Fruit fly (Drosophila melanogaster) whole organism, embryonic: ENCODE data around the gene CG14515.
A peak's percentile ranks its signal among the peaks of the same experiment; 100 is the strongest.

Experiments
- Blimp-1 ChIP-seq: fragments of 200-800 bp; sonication (Bioruptor generic); optimal IDR thresholded peaks from 3 replicates; lab custom pipeline; 2018; ENCODE audit warnings: missing biosample characterization, missing genetic modification characterization, mild to moderate bottlenecking, moderate library complexity, missing genetic modification reagents
- C15 ChIP-seq: fragments of 200-800 bp; sonication (Bioruptor generic); IDR thresholded peaks from 3 replicates; pipeline ENCODE4 v1.3.6; 2022; ENCODE audit warnings: missing biosample characterization, missing genetic modification characterization
- CG10321 ChIP-seq: fragments of 200-800 bp; sonication (Bioruptor generic); IDR thresholded peaks from 2 replicates; pipeline ENCODE4 v1.3.6; 2022; ENCODE audit warnings: missing biosample characterization, missing genetic modification characterization
- CG10979 ChIP-seq: fragments of 200-800 bp; sonication (Bioruptor generic); optimal IDR thresholded peaks from 2 replicates; lab custom pipeline; 2018; ENCODE audit warnings: missing biosample characterization, mild to moderate bottlenecking, missing genetic modification characterization, moderate library complexity
- CG11695 ChIP-seq: fragments of 200-800 bp; sonication (Bioruptor generic); IDR thresholded peaks from 3 replicates; pipeline ENCODE4 v1.3.6; 2022; ENCODE audit warnings: missing biosample characterization, missing genetic modification characterization
- CG11696 ChIP-seq: fragments of 200-800 bp; sonication (Bioruptor generic); IDR thresholded peaks from 2 replicates; pipeline ENCODE4 v1.3.6; 2022; ENCODE audit warnings: missing biosample characterization, missing genetic modification characterization
- CG12391 ChIP-seq: fragments of 200-800 bp; sonication (Bioruptor generic); optimal IDR thresholded peaks from 3 replicates; lab custom pipeline; 2018; ENCODE audit warnings: missing biosample characterization, mild to moderate bottlenecking, missing genetic modification characterization, moderate library complexity
- CG13296 ChIP-seq: fragments of 200-800 bp; sonication (Bioruptor generic); optimal IDR thresholded peaks from 3 replicates; lab custom pipeline; 2018; ENCODE audit warnings: missing biosample characterization, mild to moderate bottlenecking, missing genetic modification characterization
- CG15011 ChIP-seq: fragments of 200-800 bp; sonication (Bioruptor generic); optimal IDR thresholded peaks from 3 replicates; lab custom pipeline; 2018; ENCODE audit warnings: missing biosample characterization, mild to moderate bottlenecking, missing genetic modification characterization
- CG1603 ChIP-seq: fragments of 200-800 bp; sonication (Bioruptor generic); optimal IDR thresholded peaks from 2 replicates; lab custom pipeline; 2019; ENCODE audit warnings: missing biosample characterization, mild to moderate bottlenecking, missing genetic modification characterization, moderate library complexity
- CG1647 ChIP-seq: fragments of 200-800 bp; sonication (Bioruptor generic); optimal IDR thresholded peaks from 3 replicates; lab custom pipeline; 2016; ENCODE audit warnings: missing biosample characterization, missing genetic modification characterization
- CG17328 ChIP-seq: fragments of 200-800 bp; sonication (Bioruptor generic); IDR thresholded peaks from 2 replicates; pipeline ENCODE4 v1.3.6; 2022; ENCODE audit warnings: missing biosample characterization, missing genetic modification characterization
- CG17802 ChIP-seq: fragments of 200-800 bp; sonication (Bioruptor generic); optimal IDR thresholded peaks from 2 replicates; lab custom pipeline; 2018; ENCODE audit warnings: missing biosample characterization, mild to moderate bottlenecking, missing genetic modification characterization, moderate library complexity
- CG18262 ChIP-seq: fragments of 200-800 bp; optimal IDR thresholded peaks from 3 replicates; lab custom pipeline; 2019; ENCODE audit warnings: missing biosample characterization, mild to moderate bottlenecking, missing genetic modification characterization, moderate library complexity
- CG18764 ChIP-seq: fragments of 200-800 bp; sonication (Bioruptor generic); optimal IDR thresholded peaks from 3 replicates; lab custom pipeline; 2016; ENCODE audit warnings: missing biosample characterization, missing genetic modification characterization
- CG2116 ChIP-seq: fragments of 200-800 bp; sonication (Bioruptor generic); optimal IDR thresholded peaks from 3 replicates; lab custom pipeline; 2018; ENCODE audit warnings: missing biosample characterization, mild to moderate bottlenecking, missing genetic modification characterization
- CG2120 ChIP-seq: fragments of 200-800 bp; sonication (Bioruptor generic); optimal IDR thresholded peaks from 3 replicates; lab custom pipeline; 2016; ENCODE audit warnings: missing biosample characterization, missing genetic modification characterization
- CG3163 ChIP-seq: fragments of 200-800 bp; sonication (Bioruptor generic); optimal IDR thresholded peaks from 3 replicates; lab custom pipeline; 2016; ENCODE audit warnings: missing biosample characterization, missing genetic modification characterization
- CG32767 ChIP-seq: fragments of 200-800 bp; sonication (Bioruptor generic); IDR thresholded peaks from 2 replicates; pipeline ENCODE4 v1.3.6; 2022; ENCODE audit warnings: missing biosample characterization, missing genetic modification characterization
- CG3838 ChIP-seq: fragments of 200-800 bp; sonication (Bioruptor generic); optimal IDR thresholded peaks from 3 replicates; lab custom pipeline; 2016; ENCODE audit warnings: missing biosample characterization, missing genetic modification characterization
- CG3847 ChIP-seq: fragments of 200-800 bp; sonication (Bioruptor generic); IDR thresholded peaks from 2 replicates; pipeline ENCODE4 v1.3.6; 2022; ENCODE audit warnings: missing biosample characterization, missing genetic modification characterization
- CG4730 ChIP-seq: fragments of 200-800 bp; sonication (Bioruptor generic); IDR thresholded peaks from 2 replicates; pipeline ENCODE4 v1.3.6; 2022; ENCODE audit warnings: missing biosample characterization, missing genetic modification characterization
- CG7556 ChIP-seq: fragments of 200-800 bp; sonication (Bioruptor generic); optimal IDR thresholded peaks from 2 replicates; lab custom pipeline; 2017; ENCODE audit warnings: missing biosample characterization, mild to moderate bottlenecking, missing genetic modification characterization
- CG7839 ChIP-seq: fragments of 200-800 bp; sonication (Bioruptor generic); optimal IDR thresholded peaks from 3 replicates; lab custom pipeline; 2018; ENCODE audit warnings: missing biosample characterization, mild to moderate bottlenecking, missing genetic modification characterization, moderate library complexity
- D19A ChIP-seq: fragments of 200-800 bp; optimal IDR thresholded peaks from 3 replicates; lab custom pipeline; 2019; ENCODE audit warnings: missing biosample characterization, mild to moderate bottlenecking, missing genetic modification characterization, moderate library complexity
- Hr78 ChIP-seq, 2 experiments: fragments of 200-800 bp in 1 of 2; fragments of >200 bp in 1 of 2; sonication (Bioruptor generic) in 1 of 2; optimal IDR thresholded peaks; 2 replicates each; lab custom pipeline; 2017 to 2019; ENCODE audit warnings: missing biosample characterization in 2 of 2, missing genetic modification characterization in 2 of 2, mild to moderate bottlenecking in 1 of 2, moderate library complexity in 1 of 2
- Hsf ChIP-seq: fragments of 200-800 bp; sonication (Bioruptor generic); optimal IDR thresholded peaks from 3 replicates; lab custom pipeline; 2016; ENCODE audit warnings: missing biosample characterization, missing genetic modification characterization
- Kr ChIP-seq: fragments of 200-800 bp; sonication (Bioruptor generic); optimal IDR thresholded peaks from 2 replicates; lab custom pipeline; 2017; ENCODE audit warnings: missing biosample characterization, mild to moderate bottlenecking, missing genetic modification characterization
- MBD-R2 ChIP-seq: fragments of 200-800 bp; sonication (Bioruptor generic); IDR thresholded peaks from 2 replicates; pipeline ENCODE4 v1.3.6; 2022; ENCODE audit warnings: missing biosample characterization, missing genetic modification characterization
- Med ChIP-seq: fragments of 200-800 bp; sonication (Bioruptor generic); peaks from one replicate; lab custom pipeline; 2016; ENCODE audit warnings: missing biosample characterization, missing genetic modification characterization, mild to moderate bottlenecking, inconsistent platforms, moderate library complexity
- Sox102F ChIP-seq: fragments of 200-800 bp; sonication (Bioruptor generic); optimal IDR thresholded peaks from 2 replicates; lab custom pipeline; 2018; ENCODE audit warnings: missing biosample characterization, mild to moderate bottlenecking, missing genetic modification characterization, moderate library complexity
- Trl ChIP-seq, 3 experiments: fragments of >200 bp in 2 of 3; fragments of 200-800 bp in 1 of 3; sonication (Bioruptor generic) in 1 of 3; optimal IDR thresholded peaks; 2 replicates in 1 of 3; 3 replicates in 2 of 3; lab custom pipeline; 2016 to 2017; ENCODE audit warnings: missing biosample characterization in 1 of 3, missing genetic modification characterization in 1 of 3
- Xrp1 ChIP-seq: fragments of 200-800 bp; sonication (Bioruptor generic); IDR thresholded peaks from 2 replicates; pipeline ENCODE4 v1.3.6; 2022; ENCODE audit warnings: missing biosample characterization, missing genetic modification characterization
- ac ChIP-seq: fragments of 200-800 bp; sonication (Bioruptor generic); optimal IDR thresholded peaks from 3 replicates; lab custom pipeline; 2017; ENCODE audit warnings: missing biosample characterization, mild to moderate bottlenecking, missing genetic modification characterization
- danr ChIP-seq: fragments of 200-800 bp; sonication (Bioruptor generic); IDR thresholded peaks from 2 replicates; pipeline ENCODE4 v1.3.6; 2022; ENCODE audit warnings: missing biosample characterization, missing genetic modification characterization
- dmrt99B ChIP-seq: fragments of 200-800 bp; sonication (Bioruptor generic); optimal IDR thresholded peaks from 2 replicates; lab custom pipeline; 2018; ENCODE audit warnings: missing biosample characterization, mild to moderate bottlenecking, missing genetic modification characterization, moderate library complexity
- gem ChIP-seq: fragments of 200-800 bp; sonication (Bioruptor generic); optimal IDR thresholded peaks from 2 replicates; lab custom pipeline; 2019; ENCODE audit warnings: missing biosample characterization, mild to moderate bottlenecking, missing genetic modification characterization, moderate library complexity
- gsb-n ChIP-seq: fragments of 200-800 bp; sonication (Bioruptor generic); optimal IDR thresholded peaks from 3 replicates; lab custom pipeline; 2018; ENCODE audit warnings: missing biosample characterization, mild to moderate bottlenecking, missing genetic modification characterization
- kah ChIP-seq: fragments of 200-800 bp; sonication (Bioruptor generic); optimal IDR thresholded peaks from 2 replicates; lab custom pipeline; 2018; ENCODE audit warnings: missing biosample characterization, mild to moderate bottlenecking, missing genetic modification characterization
- pita ChIP-seq: fragments of 200-800 bp; sonication (Bioruptor generic); optimal IDR thresholded peaks from 2 replicates; lab custom pipeline; 2017; ENCODE audit warnings: missing biosample characterization, mild to moderate bottlenecking, missing genetic modification characterization
- prd ChIP-seq, 3 experiments: fragments of >200 bp in 2 of 3; fragments of 200-800 bp in 1 of 3; sonication (Bioruptor generic) in 1 of 3; optimal IDR thresholded peaks in 2 of 3; IDR thresholded peaks in 1 of 3; 2 replicates in 2 of 3; 3 replicates in 1 of 3; pipeline versions ENCODE4 v1.3.6 to Lab custom; 2017 to 2022; ENCODE audit warnings: missing biosample characterization in 1 of 3, missing genetic modification characterization in 1 of 3
- sens ChIP-seq: fragments of 200-800 bp; sonication (Bioruptor generic); peaks from one replicate; lab custom pipeline; 2016; ENCODE audit warnings: missing biosample characterization, missing genetic modification characterization
- sim ChIP-seq: fragments of 200-800 bp; sonication (Bioruptor generic); IDR thresholded peaks from 2 replicates; pipeline ENCODE4 v1.3.6; 2022; ENCODE audit warnings: missing biosample characterization, missing genetic modification characterization
- sqz ChIP-seq: fragments of 200-800 bp; sonication (Bioruptor generic); optimal IDR thresholded peaks from 3 replicates; lab custom pipeline; 2018; ENCODE audit warnings: missing biosample characterization, mild to moderate bottlenecking, missing genetic modification characterization
- trh ChIP-seq: fragments of 200-800 bp; sonication (Bioruptor generic); optimal IDR thresholded peaks from 2 replicates; lab custom pipeline; 2016; ENCODE audit warnings: missing biosample characterization, missing genetic modification characterization
- yki ChIP-seq: fragments of >200 bp; optimal IDR thresholded peaks from 3 replicates; lab custom pipeline; 2018
- zen ChIP-seq: fragments of 200-800 bp; sonication (Bioruptor generic); optimal IDR thresholded peaks from 3 replicates; lab custom pipeline; 2018; ENCODE audit warnings: missing biosample characterization, mild to moderate bottlenecking, missing genetic modification characterization, moderate library complexity

Gene CG14515

dm6 chr3R:29215652-29216483 lies 18.5 kb downstream of the CG14515 start (continued):
- TF ChIP-seq CG3847 (GFP tag; lab: Robert Waterston, UW) = no peak
- TF ChIP-seq sens (GFP tag; lab: Kevin White, UChicago) = peak; percentile 78
- TF ChIP-seq CG1647 (GFP tag; lab: Kevin White, UChicago) = no peak
- no peak for TF ChIP-seq Kr (GFP tag; lab: Kevin White, UChicago)
- peak; percentile 17 for TF ChIP-seq CG1603 (tag; lab: Kevin White, UChicago)
- TF ChIP-seq CG17802 = no peak
- no peak for TF ChIP-seq Xrp1 (GFP tag; lab: Robert Waterston, UW)
- TF ChIP-seq CG17328 (GFP tag; lab: Robert Waterston, UW) = no peak
- TF ChIP-seq Hr78 (GFP tag; optimal IDR thresholded peaks at IDR 0.05; lab: Kevin White, UChicago) = peak in 1 of 2 experiments; percentile 92
- peak; percentile 91 for TF ChIP-seq CG3163 (GFP tag; lab: Kevin White, UChicago)
- TF ChIP-seq trh (GFP tag; lab: Kevin White, UChicago) = no peak
- no peak for TF ChIP-seq CG32767 (GFP tag; lab: Robert Waterston, UW)
- TF ChIP-seq yki = no peak
- TF ChIP-seq CG3838 (GFP tag; lab: Kevin White, UChicago) = no peak
- no peak for TF ChIP-seq CG15011 (GFP tag; lab: Kevin White, UChicago)
- no peak for TF ChIP-seq D19A (tag; lab: Kevin White, UChicago)
- peak; percentile 63 for TF ChIP-seq Med
- peak; percentile 24 for TF ChIP-seq ac (GFP tag; lab: Kevin White, UChicago)
- peak; percentile 55 for TF ChIP-seq gem (tag; lab: Kevin White, UChicago)
- TF ChIP-seq CG10979 (tag; lab: Kevin White, UChicago) = peak; percentile 0
- no peak for TF ChIP-seq CG2116 (GFP tag; lab: Kevin White, UChicago)
- TF ChIP-seq CG7556 (GFP tag; lab: Kevin White, UChicago) = peak; percentile 3
- TF ChIP-seq sqz = peak; percentile 40
- TF ChIP-seq C15 (GFP tag; lab: Robert Waterston, UW) = no peak
- peak; percentile 15; the same call in 1 of the 3 replicates for TF ChIP-seq CG11695 (GFP tag; lab: Robert Waterston, UW)
- peak; percentile 26 for TF ChIP-seq CG2120
- no peak for TF ChIP-seq sim (GFP tag; lab: Robert Waterston, UW)
- TF ChIP-seq dmrt99B = peak; percentile 28
- TF ChIP-seq CG18262 (tag; lab: Kevin White, UChicago) = peak; percentile 2
- peak; percentile 84 for TF ChIP-seq kah (GFP tag; lab: Kevin White, UChicago)
- no peak for TF ChIP-seq MBD-R2 (GFP tag; lab: Robert Waterston, UW)
- TF ChIP-seq Blimp-1 (GFP tag; lab: Kevin White, UChicago) = no peak
- peak; percentile 72 to 75 for TF ChIP-seq Trl (optimal IDR thresholded peaks at IDR 0.05; lab: Kevin White, UChicago)
- TF ChIP-seq Trl (GFP tag; optimal IDR thresholded peaks at IDR 0.05; lab: Kevin White, UChicago) = no peak
- peak; percentile 14 for TF ChIP-seq gsb-n (tag; lab: Kevin White, UChicago)
- TF ChIP-seq CG11696 (GFP tag; lab: Robert Waterston, UW) = peak; percentile 81
- peak; percentile 19 for TF ChIP-seq Hsf (GFP tag; lab: Kevin White, UChicago)
- no peak for TF ChIP-seq CG13296
- TF ChIP-seq zen (tag; lab: Kevin White, UChicago) = peak; percentile 23
- peak; percentile 32 for TF ChIP-seq Sox102F (GFP tag; lab: Kevin White, UChicago)
- no peak for TF ChIP-seq prd (optimal IDR thresholded peaks at IDR 0.05; lab: Kevin White, UChicago)
- TF ChIP-seq prd (GFP tag; IDR thresholded peaks at IDR 0.05; lab: Robert Waterston, UW) = peak; percentile 38; the same call in 1 of the 3 replicates
- peak; percentile 11 for TF ChIP-seq CG7839 (tag; lab: Kevin White, UChicago)
- peak; percentile 12 for TF ChIP-seq CG12391
- TF ChIP-seq CG10321 (GFP tag; lab: Robert Waterston, UW) = no peak
- TF ChIP-seq pita (GFP tag; lab: Kevin White, UChicago) = no peak
- no peak for TF ChIP-seq CG4730 (GFP tag; lab: Robert Waterston, UW)
- no peak for TF ChIP-seq danr (GFP tag; lab: Robert Waterston, UW)
- TF ChIP-seq CG18764 = no peak
